Fruit fly (Drosophila melanogaster) whole organism, embryonic: ENCODE data around the gene CG15414.
A peak's percentile ranks its signal among the peaks of the same experiment; 100 is the strongest.

Experiments
- ATbp ChIP-seq: fragments of 200-800 bp; sonication (Bioruptor generic); optimal IDR thresholded peaks from 2 replicates; lab custom pipeline; 2017; ENCODE audit warnings: missing biosample characterization, mild to moderate bottlenecking, missing genetic modification characterization, missing genetic modification reagents
- CG10267 ChIP-seq: fragments of 200-800 bp; sonication (Bioruptor generic); optimal IDR thresholded peaks from 2 replicates; lab custom pipeline; 2018; ENCODE audit warnings: missing biosample characterization, mild to moderate bottlenecking, missing genetic modification characterization, moderate library complexity
- CG10654 ChIP-seq: fragments of 200-800 bp; sonication (Bioruptor generic); optimal IDR thresholded peaks from 2 replicates; lab custom pipeline; 2016; ENCODE audit warnings: missing biosample characterization, missing genetic modification characterization
- CG12104 ChIP-seq: fragments of 200-800 bp; sonication (Bioruptor generic); optimal IDR thresholded peaks from 3 replicates; lab custom pipeline; 2016; ENCODE audit warnings: missing biosample characterization, missing genetic modification characterization
- CG13296 ChIP-seq: fragments of 200-800 bp; sonication (Bioruptor generic); optimal IDR thresholded peaks from 3 replicates; lab custom pipeline; 2018; ENCODE audit warnings: missing biosample characterization, mild to moderate bottlenecking, missing genetic modification characterization
- CG13424 ChIP-seq: fragments of 200-800 bp; sonication (Bioruptor generic); optimal IDR thresholded peaks from 2 replicates; lab custom pipeline; 2019; ENCODE audit warnings: missing biosample characterization, mild to moderate bottlenecking, missing genetic modification characterization, moderate library complexity
- CG14667 ChIP-seq: fragments of 200-800 bp; sonication (Bioruptor generic); IDR thresholded peaks from 2 replicates; pipeline ENCODE4 v1.3.6; 2022; ENCODE audit warnings: missing biosample characterization, missing genetic modification characterization
- CG14710 ChIP-seq: fragments of 200-800 bp; sonication (Bioruptor generic); optimal IDR thresholded peaks from 3 replicates; lab custom pipeline; 2019; ENCODE audit warnings: missing biosample characterization, mild to moderate bottlenecking, missing genetic modification characterization, moderate library complexity
- CG1602 ChIP-seq: fragments of 200-800 bp; sonication (Bioruptor generic); optimal IDR thresholded peaks from 3 replicates; lab custom pipeline; 2016; ENCODE audit warnings: missing biosample characterization, missing genetic modification characterization
- CG1792 ChIP-seq: fragments of 200-800 bp; sonication (Bioruptor generic); optimal IDR thresholded peaks from 2 replicates; lab custom pipeline; 2016; ENCODE audit warnings: missing biosample characterization, missing genetic modification characterization
- CG18764 ChIP-seq: fragments of 200-800 bp; sonication (Bioruptor generic); optimal IDR thresholded peaks from 3 replicates; lab custom pipeline; 2016; ENCODE audit warnings: missing biosample characterization, missing genetic modification characterization
- CG2712 ChIP-seq: fragments of 200-800 bp; optimal IDR thresholded peaks from 3 replicates; lab custom pipeline; 2019; ENCODE audit warnings: missing biosample characterization, mild to moderate bottlenecking, missing genetic modification characterization, moderate library complexity
- CG3407 ChIP-seq: fragments of 200-800 bp; sonication (Bioruptor generic); optimal IDR thresholded peaks from 2 replicates; lab custom pipeline; 2018; ENCODE audit warnings: missing biosample characterization, mild to moderate bottlenecking, missing genetic modification characterization
- CG34376 ChIP-seq: fragments of 200-800 bp; sonication (Bioruptor generic); optimal IDR thresholded peaks from 2 replicates; lab custom pipeline; 2018; ENCODE audit warnings: missing biosample characterization, mild to moderate bottlenecking, missing genetic modification characterization
- CG34422 ChIP-seq: fragments of 200-800 bp; sonication (Bioruptor generic); IDR thresholded peaks from 3 replicates; pipeline ENCODE4 v1.3.6; 2022; ENCODE audit warnings: missing biosample characterization, missing genetic modification characterization
- CG4730 ChIP-seq: fragments of 200-800 bp; sonication (Bioruptor generic); IDR thresholded peaks from 2 replicates; pipeline ENCODE4 v1.3.6; 2022; ENCODE audit warnings: missing biosample characterization, missing genetic modification characterization
- CG7357 ChIP-seq: fragments of 200-800 bp; sonication (Bioruptor generic); IDR thresholded peaks from 3 replicates; pipeline ENCODE4 v1.3.6; 2022; ENCODE audit warnings: missing biosample characterization, missing genetic modification characterization
- CG7839 ChIP-seq: fragments of 200-800 bp; sonication (Bioruptor generic); optimal IDR thresholded peaks from 3 replicates; lab custom pipeline; 2018; ENCODE audit warnings: missing biosample characterization, mild to moderate bottlenecking, missing genetic modification characterization, moderate library complexity
- CG9437 ChIP-seq: fragments of 200-800 bp; sonication (Bioruptor generic); optimal IDR thresholded peaks from 2 replicates; lab custom pipeline; 2018; ENCODE audit warnings: missing biosample characterization, mild to moderate bottlenecking, missing genetic modification characterization
- CG9797 ChIP-seq: fragments of 200-800 bp; sonication (Bioruptor generic); optimal IDR thresholded peaks from 3 replicates; lab custom pipeline; 2018; ENCODE audit warnings: missing biosample characterization, mild to moderate bottlenecking, missing genetic modification characterization
- Ets65A ChIP-seq: fragments of 200-800 bp; sonication (Bioruptor generic); peaks from one replicate; lab custom pipeline; 2016; ENCODE audit warnings: missing biosample characterization, missing genetic modification characterization
- HLH3B ChIP-seq: fragments of 200-800 bp; sonication (Bioruptor generic); IDR thresholded peaks from 2 replicates; pipeline ENCODE4 v1.3.6; 2022; ENCODE audit warnings: missing biosample characterization, missing genetic modification characterization
- Hand ChIP-seq: fragments of 200-800 bp; sonication (Bioruptor generic); optimal IDR thresholded peaks from 2 replicates; lab custom pipeline; 2017; ENCODE audit warnings: mild to moderate bottlenecking, missing biosample characterization, missing genetic modification reagents, missing genetic modification characterization
- HmgD ChIP-seq: fragments of 200-800 bp; sonication (Bioruptor generic); optimal IDR thresholded peaks from 3 replicates; lab custom pipeline; 2016; ENCODE audit warnings: missing biosample characterization, missing genetic modification characterization
- Hmr ChIP-seq: fragments of 200-800 bp; sonication (Bioruptor generic); optimal IDR thresholded peaks from 3 replicates; lab custom pipeline; 2017; ENCODE audit warnings: mild to moderate bottlenecking, missing biosample characterization, missing genetic modification reagents, missing genetic modification characterization
- Hr51 ChIP-seq, 2 experiments: fragments of 200-800 bp; sonication (Bioruptor generic); optimal IDR thresholded peaks; 2 replicates in 1 of 2; 3 replicates in 1 of 2; lab custom pipeline; 2016 to 2018; ENCODE audit warnings: missing biosample characterization in 2 of 2, missing genetic modification characterization in 2 of 2, mild to moderate bottlenecking in 1 of 2, moderate library complexity in 1 of 2
- Hr78 ChIP-seq, 2 experiments: fragments of 200-800 bp in 1 of 2; fragments of >200 bp in 1 of 2; sonication (Bioruptor generic) in 1 of 2; optimal IDR thresholded peaks; 2 replicates each; lab custom pipeline; 2017 to 2019; ENCODE audit warnings: missing biosample characterization in 2 of 2, missing genetic modification characterization in 2 of 2, mild to moderate bottlenecking in 1 of 2, moderate library complexity in 1 of 2
- Med ChIP-seq: fragments of 200-800 bp; sonication (Bioruptor generic); peaks from one replicate; lab custom pipeline; 2016; ENCODE audit warnings: missing biosample characterization, missing genetic modification characterization, mild to moderate bottlenecking, inconsistent platforms, moderate library complexity
- PHDP ChIP-seq: fragments of 200-800 bp; sonication (Bioruptor generic); optimal IDR thresholded peaks from 3 replicates; lab custom pipeline; 2018; ENCODE audit warnings: missing biosample characterization, mild to moderate bottlenecking, missing genetic modification characterization, moderate library complexity
- Sox100B ChIP-seq: fragments of 200-800 bp; sonication (Bioruptor generic); optimal IDR thresholded peaks from 3 replicates; lab custom pipeline; 2018; ENCODE audit warnings: missing biosample characterization, mild to moderate bottlenecking, missing genetic modification characterization
- Taf1 ChIP-seq: fragments of 200-800 bp; sonication (Bioruptor generic); IDR thresholded peaks from 2 replicates; pipeline ENCODE4 v1.3.6; 2022; ENCODE audit warnings: missing biosample characterization, missing genetic modification characterization
- ap ChIP-seq: fragments of 200-800 bp; sonication (Bioruptor generic); IDR thresholded peaks from 2 replicates; pipeline ENCODE4 v1.3.6; 2022; ENCODE audit warnings: missing biosample characterization, missing genetic modification characterization
- bab2 ChIP-seq: fragments of 200-800 bp; sonication (Bioruptor generic); optimal IDR thresholded peaks from 2 replicates; lab custom pipeline; 2016; ENCODE audit warnings: missing biosample characterization, missing genetic modification characterization
- chif ChIP-seq, 2 experiments: fragments of 200-800 bp; sonication (Bioruptor generic); optimal IDR thresholded peaks; 3 replicates each; lab custom pipeline; 2016; ENCODE audit warnings: missing biosample characterization in 2 of 2, missing genetic modification characterization in 2 of 2
- dimm ChIP-seq: fragments of 200-800 bp; sonication (Bioruptor generic); IDR thresholded peaks from 2 replicates; pipeline ENCODE4 v1.3.6; 2022; ENCODE audit warnings: missing biosample characterization, missing genetic modification characterization
- fru ChIP-seq: fragments of >200 bp; optimal IDR thresholded peaks from 2 replicates; lab custom pipeline; 2017
- gce ChIP-seq: fragments of 200-800 bp; sonication (Bioruptor generic); IDR thresholded peaks from 3 replicates; pipeline ENCODE4 v1.3.6; 2022; ENCODE audit warnings: missing biosample characterization, missing genetic modification characterization
- hkb ChIP-seq, 2 experiments: fragments of 200-800 bp in 1 of 2; fragments of >200 bp in 1 of 2; sonication (Bioruptor generic) in 1 of 2; IDR thresholded peaks in 1 of 2; optimal IDR thresholded peaks in 1 of 2; 2 replicates each; pipeline versions ENCODE4 v1.3.6 to Lab custom; 2017 to 2022; ENCODE audit warnings: missing biosample characterization in 1 of 2, missing genetic modification characterization in 1 of 2
- hth ChIP-seq: fragments of >200 bp; optimal IDR thresholded peaks from 2 replicates; lab custom pipeline; 2017; ENCODE audit warnings: inconsistent platforms
- ken ChIP-seq: fragments of 200-800 bp; sonication (Bioruptor generic); IDR thresholded peaks from 3 replicates; pipeline ENCODE4 v1.3.6; 2022; ENCODE audit warnings: missing biosample characterization, missing genetic modification characterization
- lbe ChIP-seq: fragments of 200-800 bp; sonication (Bioruptor generic); optimal IDR thresholded peaks from 2 replicates; lab custom pipeline; 2016; ENCODE audit warnings: missing biosample characterization, mild to moderate bottlenecking, missing genetic modification characterization
- nau ChIP-seq: fragments of 200-800 bp; sonication (Bioruptor generic); optimal IDR thresholded peaks from 3 replicates; lab custom pipeline; 2017; ENCODE audit warnings: missing biosample characterization, mild to moderate bottlenecking, missing genetic modification characterization, missing genetic modification reagents
- onecut ChIP-seq: fragments of 200-800 bp; sonication (Bioruptor generic); IDR thresholded peaks from 2 replicates; pipeline ENCODE4 v1.3.6; 2022; ENCODE audit warnings: missing biosample characterization, missing genetic modification characterization
- otp ChIP-seq: fragments of 200-800 bp; sonication (Bioruptor generic); IDR thresholded peaks from 3 replicates; pipeline ENCODE4, ENCODE4 v1.3.6; 2022; ENCODE audit warnings: missing biosample characterization, missing genetic modification characterization
- pfk ChIP-seq: fragments of 200-800 bp; sonication (Bioruptor generic); optimal IDR thresholded peaks from 2 replicates; lab custom pipeline; 2018; ENCODE audit warnings: missing biosample characterization, mild to moderate bottlenecking, missing genetic modification characterization, moderate library complexity
- phol ChIP-seq: fragments of 200-800 bp; sonication (Bioruptor generic); optimal IDR thresholded peaks from 3 replicates; lab custom pipeline; 2018; ENCODE audit warnings: missing biosample characterization, mild to moderate bottlenecking, missing genetic modification characterization, moderate library complexity
- prd ChIP-seq, 3 experiments: fragments of >200 bp in 2 of 3; fragments of 200-800 bp in 1 of 3; sonication (Bioruptor generic) in 1 of 3; optimal IDR thresholded peaks in 2 of 3; IDR thresholded peaks in 1 of 3; 2 replicates in 2 of 3; 3 replicates in 1 of 3; pipeline versions ENCODE4 v1.3.6 to Lab custom; 2017 to 2022; ENCODE audit warnings: missing biosample characterization in 1 of 3, missing genetic modification characterization in 1 of 3
- stwl ChIP-seq: fragments of 200-800 bp; sonication (Bioruptor generic); optimal IDR thresholded peaks from 3 replicates; lab custom pipeline; 2018; ENCODE audit warnings: missing biosample characterization, mild to moderate bottlenecking, missing genetic modification characterization, moderate library complexity
- wdn ChIP-seq: fragments of 200-800 bp; sonication (Bioruptor generic); IDR thresholded peaks from 2 replicates; pipeline ENCODE4 v1.3.6; 2022; ENCODE audit warnings: missing biosample characterization, missing genetic modification characterization
- zfh1 ChIP-seq: fragments of 200-800 bp; sonication (Bioruptor generic); IDR thresholded peaks from 3 replicates; pipeline ENCODE4 v1.3.6; 2022; ENCODE audit warnings: missing biosample characterization, missing genetic modification characterization

Gene CG15414

dm6 chr2L:3435086-3435485, 55.8 kb downstream of the CG15414 start (continued):
- TF ChIP-seq prd (optimal IDR thresholded peaks at IDR 0.05; lab: Kevin White, UChicago) (no peak), prd (GFP tag; IDR thresholded peaks at IDR 0.05; lab: Robert Waterston, UW) (peak; percentile 76), bab2 (GFP tag; lab: Kevin White, UChicago) (no peak), PHDP (tag; lab: Kevin White, UChicago) (peak; percentile 12), Med (GFP tag; lab: Kevin White, UChicago) (peak; percentile 82), wdn (no peak; the same call in 1 of the 2 replicates), CG34422 (GFP tag; lab: Robert Waterston, UW) (peak; percentile 33; the same call in 2 of the 3 replicates), CG4730 (GFP tag; lab: Robert Waterston, UW) (0 out of 2 replicates have a peak, but pooled peaks have one; percentile 23), CG14667 (GFP tag; lab: Robert Waterston, UW) (peak; percentile 55), Sox100B (GFP tag; lab: Kevin White, UChicago) (peak; percentile 7), Taf1 (GFP tag; lab: Robert Waterston, UW) (no peak), onecut (peak; percentile 59), CG12104 (GFP tag; lab: Kevin White, UChicago) (no peak), ATbp (GFP tag; lab: Kevin White, UChicago) (peak; percentile 47), HmgD (GFP tag; lab: Kevin White, UChicago) (no peak), Hand (GFP tag; lab: Kevin White, UChicago) (no peak), CG10267 (tag; lab: Kevin White, UChicago) (peak; percentile 19), CG3407 (GFP tag; lab: Kevin White, UChicago) (peak; percentile 22), dimm (GFP tag; lab: Robert Waterston, UW) (no peak), CG13296 (no peak), CG9797 (GFP tag; lab: Kevin White, UChicago) (no peak), CG10654 (peak; percentile 27), gce (GFP tag; lab: Robert Waterston, UW) (peak; percentile 54; the same call in 1 of the 3 replicates), CG14710 (peak; percentile 34), ken (peak; percentile 51; the same call in 1 of the 3 replicates), Ets65A (GFP tag; lab: Kevin White, UChicago) (peak; percentile 89), zfh1 (GFP tag; lab: Robert Waterston, UW) (peak; percentile 69; the same call in 2 of the 3 replicates), Hr51 (GFP tag; optimal IDR thresholded peaks at IDR 0.05; lab: Kevin White, UChicago) (peak in 1 of 2 experiments; percentile 47), CG2712 (tag; lab: Kevin White, UChicago) (peak; percentile 63), lbe (no peak), HLH3B (peak; percentile 78), ap (GFP tag; lab: Robert Waterston, UW) (peak; percentile 35; the same call in 1 of the 2 replicates), otp (GFP tag; lab: Robert Waterston, UW) (peak; percentile 71; the same call in 2 of the 3 replicates), CG18764 (GFP tag; lab: Kevin White, UChicago) (peak; percentile 5), hth (lab: Kevin White, UChicago) (no peak), fru (lab: Kevin White, UChicago) (no peak), pfk (GFP tag; lab: Kevin White, UChicago) (no peak), chif (GFP tag; optimal IDR thresholded peaks at IDR 0.05; lab: Kevin White, UChicago) (peak; percentile 12 to 39), CG1602 (GFP tag; lab: Kevin White, UChicago) (peak; percentile 2), CG7839 (tag; lab: Kevin White, UChicago) (peak; percentile 61), stwl (tag; lab: Kevin White, UChicago) (no peak), CG13424 (tag; lab: Kevin White, UChicago) (peak; percentile 39), CG1792 (no peak), CG9437 (GFP tag; lab: Kevin White, UChicago) (no peak), CG7357 (GFP tag; lab: Robert Waterston, UW) (peak; percentile 35; the same call in 1 of the 3 replicates), nau (no peak), Hmr (GFP tag; lab: Kevin White, UChicago) (peak; percentile 53), hkb (optimal IDR thresholded peaks at IDR 0.05; lab: Kevin White, UChicago) (no peak), hkb (GFP tag; IDR thresholded peaks at IDR 0.05; lab: Robert Waterston, UW) (peak; percentile 67), phol (tag; lab: Kevin White, UChicago) (peak; percentile 63), CG34376 (GFP tag; lab: Kevin White, UChicago) (no peak), Hr78 (GFP tag; optimal IDR thresholded peaks at IDR 0.05; lab: Kevin White, UChicago) (no peak)
